Worm (Caenorhabditis elegans) whole organism, early embryonic: ENCODE results near the gene F46B6.9.

Experiments
- B0310.2 ChIP-seq: sonication (generic microtip); optimal IDR thresholded peaks from 2 replicates; lab custom pipeline; 2016; ENCODE audit warnings: mild to moderate bottlenecking, missing genetic modification characterization, missing compliant biosample characterization
- aly-1 ChIP-seq: sonication (generic microtip); optimal IDR thresholded peaks from 2 replicates; lab custom pipeline; 2016; ENCODE audit warnings: missing genetic modification characterization, missing compliant biosample characterization
- ama-1 ChIP-seq: fragments of 150-350 bp; optimal IDR thresholded peaks from 2 replicates; lab custom pipeline; 2014
- ceh-13 ChIP-seq: fragments of 200-800 bp; sonication (Bioruptor generic); optimal IDR thresholded peaks from 2 replicates; lab custom pipeline; 2018; ENCODE audit warnings: mild to moderate bottlenecking, missing genetic modification characterization, missing compliant biosample characterization
- ceh-36 ChIP-seq: sonication (generic microtip); optimal IDR thresholded peaks from 2 replicates; lab custom pipeline; 2016; ENCODE audit warnings: missing genetic modification characterization, inconsistent platforms, missing compliant biosample characterization
- ets-7 ChIP-seq: sonication (generic microtip); optimal IDR thresholded peaks from 2 replicates; lab custom pipeline; 2016; ENCODE audit warnings: missing genotype, missing genetic modification characterization, missing compliant biosample characterization
- flt-1 ChIP-seq: fragments of 200-800 bp; sonication (Bioruptor generic); IDR thresholded peaks from 2 replicates; pipeline ENCODE4 v1.3.6; 2022; ENCODE audit warnings: missing genetic modification characterization, missing compliant biosample characterization
- hmg-4 ChIP-seq: fragments of 200-800 bp; sonication (Bioruptor generic); optimal IDR thresholded peaks from 2 replicates; lab custom pipeline; 2018; ENCODE audit warnings: mild to moderate bottlenecking, missing genetic modification characterization, missing compliant biosample characterization
- hnd-1 ChIP-seq: sonication (generic microtip); optimal IDR thresholded peaks from 2 replicates; lab custom pipeline; 2016; ENCODE audit warnings: missing genetic modification characterization, missing compliant biosample characterization
- scrt-1 ChIP-seq: fragments of 200-800 bp; sonication (Bioruptor generic); IDR thresholded peaks from 2 replicates; pipeline ENCODE4 v1.3.6; 2022; ENCODE audit warnings: missing genetic modification characterization, missing compliant biosample characterization
- sea-1 ChIP-seq: fragments of 200-800 bp; sonication (Bioruptor generic); conservative IDR thresholded peaks from 2 replicates; pipeline ENCODE4 v1.3.6; 2022; ENCODE audit warnings: missing genetic modification characterization, missing compliant biosample characterization
- tbx-11 ChIP-seq: fragments of 200-800 bp; sonication (Bioruptor generic); IDR thresholded peaks from 2 replicates; pipeline ENCODE4 v1.3.6; 2022; ENCODE audit warnings: missing genetic modification characterization, missing compliant biosample characterization
- tra-4 ChIP-seq: sonication (generic microtip); optimal IDR thresholded peaks from 2 replicates; lab custom pipeline; 2017; ENCODE audit warnings: missing genetic modification characterization, missing compliant biosample characterization

DNA sequence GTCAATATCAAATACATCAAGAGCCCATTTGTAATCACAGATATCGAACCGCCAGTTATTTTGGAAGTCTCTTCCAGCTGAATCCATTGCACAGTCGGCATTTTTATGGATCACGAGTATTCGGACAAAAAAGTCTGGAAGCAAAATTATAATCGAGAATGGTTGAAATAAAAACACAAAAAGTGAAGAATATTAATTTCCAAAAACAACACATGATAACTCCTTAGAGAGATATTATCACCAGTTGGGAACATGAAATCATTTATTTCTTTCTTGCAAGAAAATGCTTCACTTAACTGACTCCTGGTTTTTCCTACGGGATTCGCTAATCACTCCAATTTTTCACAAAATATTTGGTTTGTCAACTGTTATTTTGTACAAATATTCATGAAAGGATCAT is 27.5 kb downstream of the F46B6.9 start, which contains the start of gene str-2:
- TF ChIP-seq ets-7 (no peak), ama-1 (no peak), hnd-1 (tag; lab: Kevin White, UChicago) (no peak), scrt-1 (GFP tag; lab: Robert Waterston, UW) (no peak), aly-1 (no peak), sea-1 (GFP tag; lab: Robert Waterston, UW) (no peak), tra-4 (tag; lab: Kevin White, UChicago) (no peak), ceh-13 (no peak), ceh-36 (tag; lab: Kevin White, UChicago) (no peak), hmg-4 (GFP tag; lab: Kevin White, UChicago) (no peak), tbx-11 (GFP tag; lab: Robert Waterston, UW) (no peak), flt-1 (GFP tag; lab: Robert Waterston, UW) (no peak), B0310.2 (tag; lab: Kevin White, UChicago) (no peak)
